Worm (Caenorhabditis elegans): Measurements from ENCODE around the gene tlp-1.

Gene tlp-1

ce11 chrIV:13718918-13719317, 15.0 kb upstream of the tlp-1 start:
- TF ChIP-seq sma-3 (GFP tag; optimal IDR thresholded peaks at IDR 0.05): no peak
- peak; percentile 62 for TF ChIP-seq nhr-129 (tag; optimal IDR thresholded peaks at IDR 0.05)
- peak; percentile 69 for TF ChIP-seq elt-1 (tag; optimal IDR thresholded peaks at IDR 0.05)
- peak; percentile 61 for TF ChIP-seq nhr-25 (tag; optimal IDR thresholded peaks at IDR 0.05)
- peak; percentile 1 for TF ChIP-seq C34F6.9 (tag; optimal IDR thresholded peaks at IDR 0.05)
- peak; percentile 1 for TF ChIP-seq fos-1 (tag; optimal IDR thresholded peaks at IDR 0.05)
- peak; percentile 91 for TF ChIP-seq ceh-16 (tag; optimal IDR thresholded peaks at IDR 0.05)
- TF ChIP-seq lsy-2 (tag; optimal IDR thresholded peaks at IDR 0.05): no peak

- TF ChIP-seq sem-4 (tag; optimal IDR thresholded peaks at IDR 0.05) (no peak), zag-1 (tag; optimal IDR thresholded peaks at IDR 0.05) (no peak), ceh-16 (tag; optimal IDR thresholded peaks at IDR 0.05) (peak; percentile 63), nhr-129 (tag; optimal IDR thresholded peaks at IDR 0.05) (peak; percentile 33)
Observed at ce11 chrIV:13716735-13717134, 12.9 kb upstream of the tlp-1 start.

- no peak for TF ChIP-seq snpc-4 (tag; optimal IDR thresholded peaks at IDR 0.05)
- TF ChIP-seq nhr-25 (tag; optimal IDR thresholded peaks at IDR 0.05): no peak
- TF ChIP-seq ztf-1 (GFP tag; conservative IDR thresholded peaks at IDR 0.05): no peak
- TF ChIP-seq alr-1 (tag; optimal IDR thresholded peaks at IDR 0.05): no peak
- no peak for TF ChIP-seq nhr-77 (tag; optimal IDR thresholded peaks at IDR 0.05)
- no peak for TF ChIP-seq nhr-23 (tag; optimal IDR thresholded peaks at IDR 0.05)
- no peak for TF ChIP-seq sma-3 (GFP tag; optimal IDR thresholded peaks at IDR 0.05)
- no peak for TF ChIP-seq C34F6.9 (tag; optimal IDR thresholded peaks at IDR 0.05)
- no peak for TF ChIP-seq R02D3.7 (tag; optimal IDR thresholded peaks at IDR 0.05)
- TF ChIP-seq aly-2 (tag; optimal IDR thresholded peaks at IDR 0.05): no peak
- TF ChIP-seq lsy-2 (tag; optimal IDR thresholded peaks at IDR 0.05): no peak
- TF ChIP-seq nhr-12 (tag; optimal IDR thresholded peaks at IDR 0.05): no peak
- no peak for TF ChIP-seq sma-9 (GFP tag; optimal IDR thresholded peaks at IDR 0.05)
- no peak for TF ChIP-seq sma-9 (tag; optimal IDR thresholded peaks at IDR 0.05)
- no peak for TF ChIP-seq nhr-21 (tag; optimal IDR thresholded peaks at IDR 0.05)
- TF ChIP-seq mab-5 (tag; optimal IDR thresholded peaks at IDR 0.05): no peak
- no peak for TF ChIP-seq nhr-237 (tag; optimal IDR thresholded peaks at IDR 0.05)
- no peak for TF ChIP-seq unc-55 (GFP tag; optimal IDR thresholded peaks at IDR 0.05)
- TF ChIP-seq unc-62 (GFP tag; optimal IDR thresholded peaks at IDR 0.05): no peak
- TF ChIP-seq ztf-11 (tag; optimal IDR thresholded peaks at IDR 0.05): no peak
- TF ChIP-seq ceh-82 (tag; optimal IDR thresholded peaks at IDR 0.05): no peak
Observed at ce11 chrIV:13716279-13716678, 12.4 kb upstream of the tlp-1 start, which contains the start of gene C47A4.1. TSS of gene C47A4.1 (minus strand) at chrIV:13716379.

- no peak for TF ChIP-seq R02D3.7 (tag; optimal IDR thresholded peaks at IDR 0.05)
- no peak for TF ChIP-seq ceh-16 (tag; optimal IDR thresholded peaks at IDR 0.05)
- TF ChIP-seq nhr-11 (tag; optimal IDR thresholded peaks at IDR 0.05): no peak
- no peak for TF ChIP-seq ZK546.5 (tag; optimal IDR thresholded peaks at IDR 0.05)
- TF ChIP-seq nhr-21 (tag; optimal IDR thresholded peaks at IDR 0.05): no peak
- TF ChIP-seq Y55F3AM.14 (GFP tag; optimal IDR thresholded peaks at IDR 0.05): no peak
- no peak for TF ChIP-seq lsy-2 (tag; optimal IDR thresholded peaks at IDR 0.05)
- TF ChIP-seq unc-62 (GFP tag; optimal IDR thresholded peaks at IDR 0.05): no peak
- no peak for TF ChIP-seq C34F6.9 (tag; optimal IDR thresholded peaks at IDR 0.05)
Observed at ce11 chrIV:13710367-13710766, 6.5 kb upstream of the tlp-1 start.

ce11 chrIV:13709069-13709640, 5.3 kb upstream of the tlp-1 start:
- no peak for TF ChIP-seq skn-1 (tag; optimal IDR thresholded peaks at IDR 0.05)
- no peak for TF ChIP-seq elt-3 (tag; optimal IDR thresholded peaks at IDR 0.05)
- TF ChIP-seq elt-1 (tag; optimal IDR thresholded peaks at IDR 0.05): no peak
- no peak for TF ChIP-seq gmeb-1 (tag; optimal IDR thresholded peaks at IDR 0.05)
- TF ChIP-seq nhr-25 (tag; optimal IDR thresholded peaks at IDR 0.05): no peak
- no peak for TF ChIP-seq lin-13 (GFP tag; optimal IDR thresholded peaks at IDR 0.05)
- no peak for TF ChIP-seq R02D3.7 (tag; optimal IDR thresholded peaks at IDR 0.05)
- TF ChIP-seq ztf-11 (tag; optimal IDR thresholded peaks at IDR 0.05): no peak
- TF ChIP-seq sma-9 (GFP tag; optimal IDR thresholded peaks at IDR 0.05): no peak
- TF ChIP-seq sma-9 (tag; optimal IDR thresholded peaks at IDR 0.05): no peak
- TF ChIP-seq mdl-1 (tag; optimal IDR thresholded peaks at IDR 0.05): no peak
- TF ChIP-seq mab-5 (tag; optimal IDR thresholded peaks at IDR 0.05): no peak
- TF ChIP-seq nhr-12 (tag; optimal IDR thresholded peaks at IDR 0.05): no peak
- TF ChIP-seq lin-11 (tag; optimal IDR thresholded peaks at IDR 0.05): no peak
- TF ChIP-seq ama-1 (optimal IDR thresholded peaks at IDR 0.05): no peak
- TF ChIP-seq ztf-4 (tag; optimal IDR thresholded peaks at IDR 0.05): no peak
- TF ChIP-seq unc-55 (GFP tag; optimal IDR thresholded peaks at IDR 0.05): no peak
- TF ChIP-seq lin-39 (tag; optimal IDR thresholded peaks at IDR 0.05): no peak
